Fruit fly (Drosophila melanogaster) whole organism, adult: ENCODE results near the gene lectin-29Ca.

Source experiments
- CG11617 ChIP-seq: fragments of 200-800 bp; sonication (Bioruptor generic); optimal IDR thresholded peaks from 2 replicates; lab custom pipeline; 2017; ENCODE audit warnings: mild to moderate bottlenecking, missing biosample characterization, missing genetic modification reagents, missing genetic modification characterization
- CG12768 ChIP-seq: fragments of 200-800 bp; sonication (Bioruptor generic); optimal IDR thresholded peaks from 2 replicates; lab custom pipeline; 2017; ENCODE audit warnings: missing biosample characterization, missing genetic modification characterization, mild to moderate bottlenecking, moderate library complexity, missing genetic modification reagents
- CG14711 ChIP-seq: fragments of 200-800 bp; sonication (Bioruptor generic); optimal IDR thresholded peaks from 2 replicates; lab custom pipeline; 2018; ENCODE audit warnings: missing biosample characterization, mild to moderate bottlenecking, missing genetic modification characterization, moderate library complexity
- CG1620 ChIP-seq: fragments of 200-800 bp; sonication (Bioruptor generic); optimal IDR thresholded peaks from 2 replicates; lab custom pipeline; 2016; ENCODE audit warnings: missing biosample characterization, missing genetic modification characterization
- CG33017 ChIP-seq: fragments of 200-800 bp; sonication (Bioruptor generic); optimal IDR thresholded peaks from 2 replicates; lab custom pipeline; 2018; ENCODE audit warnings: missing biosample characterization, mild to moderate bottlenecking, missing genetic modification characterization, moderate library complexity
- CG5204 ChIP-seq: fragments of 200-800 bp; sonication (Bioruptor generic); optimal IDR thresholded peaks from 2 replicates; lab custom pipeline; 2016; ENCODE audit warnings: missing biosample characterization, missing genetic modification characterization
- CG7045 ChIP-seq: fragments of 200-800 bp; sonication (Bioruptor generic); optimal IDR thresholded peaks from 2 replicates; lab custom pipeline; 2017; ENCODE audit warnings: missing biosample characterization, mild to moderate bottlenecking, missing genetic modification characterization
- CG7101 ChIP-seq: fragments of 200-800 bp; sonication (Bioruptor generic); optimal IDR thresholded peaks from 2 replicates; lab custom pipeline; 2018; ENCODE audit warnings: missing biosample characterization, mild to moderate bottlenecking, missing genetic modification characterization, moderate library complexity
- Clk ChIP-seq: fragments of 200-800 bp; sonication (Bioruptor generic); optimal IDR thresholded peaks from 2 replicates; lab custom pipeline; 2017; ENCODE audit warnings: missing biosample characterization, missing genetic modification characterization
- Crg-1 ChIP-seq: fragments of 200-800 bp; sonication (Bioruptor generic); optimal IDR thresholded peaks from 2 replicates; lab custom pipeline; 2016; ENCODE audit warnings: missing biosample characterization, missing genetic modification characterization
- Hr96 ChIP-seq: fragments of 200-800 bp; sonication (Bioruptor generic); optimal IDR thresholded peaks from 2 replicates; lab custom pipeline; 2016; ENCODE audit warnings: missing biosample characterization, missing genetic modification characterization
- Mnt ChIP-seq: fragments of 200-800 bp; sonication (Bioruptor generic); optimal IDR thresholded peaks from 2 replicates; lab custom pipeline; 2016; ENCODE audit warnings: missing biosample characterization, mild to moderate bottlenecking, missing genetic modification characterization
- bab1 ChIP-seq: fragments of 200-800 bp; sonication (Bioruptor generic); optimal IDR thresholded peaks from 3 replicates; lab custom pipeline; 2019; ENCODE audit warnings: missing biosample characterization, mild to moderate bottlenecking, missing genetic modification characterization, moderate library complexity
- cic ChIP-seq: fragments of 200-800 bp; sonication (Bioruptor generic); optimal IDR thresholded peaks from 2 replicates; lab custom pipeline; 2017; ENCODE audit warnings: missing biosample characterization, mild to moderate bottlenecking, missing genetic modification characterization, moderate library complexity
- cnc ChIP-seq, 2 experiments: fragments of >200 bp; optimal IDR thresholded peaks; 2 replicates each; lab custom pipeline; 2017
- kay ChIP-seq: fragments of 200-800 bp; sonication (Bioruptor generic); peaks from one replicate; lab custom pipeline; 2016; ENCODE audit warnings: missing biosample characterization, missing genetic modification characterization, borderline replicate concordance
- ovo ChIP-seq: fragments of 200-800 bp; sonication (Bioruptor generic); optimal IDR thresholded peaks from 2 replicates; lab custom pipeline; 2016; ENCODE audit warnings: missing biosample characterization, missing genetic modification characterization
- pad ChIP-seq: fragments of 200-800 bp; sonication (Bioruptor generic); optimal IDR thresholded peaks from 3 replicates; lab custom pipeline; 2017; ENCODE audit warnings: missing biosample characterization, missing genetic modification characterization, mild to moderate bottlenecking, moderate library complexity, missing genetic modification reagents
- tj ChIP-seq: fragments of 200-800 bp; sonication (Bioruptor generic); optimal IDR thresholded peaks from 3 replicates; lab custom pipeline; 2017; ENCODE audit warnings: missing biosample characterization, mild to moderate bottlenecking, missing genetic modification characterization, moderate library complexity
- toe ChIP-seq: fragments of 200-800 bp; sonication (Bioruptor generic); optimal IDR thresholded peaks from 2 replicates; lab custom pipeline; 2016; ENCODE audit warnings: missing biosample characterization, missing genetic modification characterization

Gene lectin-29Ca

dm6 chr2L:8432130-8432529 is 38.0 kb upstream of the lectin-29Ca start:
- TF ChIP-seq CG33017 (tag; lab: Kevin White, UChicago) (no peak), Mnt (GFP tag; lab: Kevin White, UChicago) (no peak), CG1620 (no peak), CG5204 (GFP tag; lab: Kevin White, UChicago) (no peak), Crg-1 (GFP tag; lab: Kevin White, UChicago) (no peak), Clk (GFP tag; lab: Kevin White, UChicago) (no peak), CG7101 (tag; lab: Kevin White, UChicago) (no peak)

DNA sequence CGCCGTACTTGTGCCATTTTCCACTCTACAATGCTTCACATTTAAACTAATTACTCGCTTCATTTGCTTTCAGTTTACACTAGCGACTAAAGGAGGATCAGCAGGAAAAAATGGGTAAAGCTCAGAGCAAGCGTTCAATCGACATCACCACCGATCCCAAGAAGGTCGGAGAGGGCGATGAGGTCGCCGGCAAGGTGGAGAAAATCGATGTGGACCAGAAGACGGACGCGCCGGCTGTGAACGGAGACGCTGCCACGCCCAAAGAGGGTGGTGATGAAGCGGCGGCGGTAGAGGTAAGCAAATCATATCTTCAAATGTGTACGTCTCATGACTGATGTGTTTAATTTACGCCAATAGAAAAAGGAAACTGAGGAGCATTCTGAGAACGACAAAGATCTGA is 32.7 kb upstream of the lectin-29Ca start:
- TF ChIP-seq tj (GFP tag; lab: Kevin White, UChicago) (no peak), CG11617 (no peak), CG7045 (no peak), cnc (optimal IDR thresholded peaks at IDR 0.05; lab: Kevin White, UChicago) (no peak), pad (GFP tag; lab: Kevin White, UChicago) (no peak), Mnt (GFP tag; lab: Kevin White, UChicago) (no peak), CG33017 (tag; lab: Kevin White, UChicago) (no peak), kay (GFP tag; lab: Kevin White, UChicago) (no peak), Clk (GFP tag; lab: Kevin White, UChicago) (no peak), CG7101 (tag; lab: Kevin White, UChicago) (no peak), ovo (no peak), CG14711 (tag; lab: Kevin White, UChicago) (no peak), bab1 (GFP tag; lab: Kevin White, UChicago) (no peak), toe (GFP tag; lab: Kevin White, UChicago) (no peak), CG12768 (no peak), CG1620 (no peak), Hr96 (GFP tag; lab: Kevin White, UChicago) (no peak), Crg-1 (GFP tag; lab: Kevin White, UChicago) (no peak), CG5204 (GFP tag; lab: Kevin White, UChicago) (no peak), cic (no peak)

DNA sequence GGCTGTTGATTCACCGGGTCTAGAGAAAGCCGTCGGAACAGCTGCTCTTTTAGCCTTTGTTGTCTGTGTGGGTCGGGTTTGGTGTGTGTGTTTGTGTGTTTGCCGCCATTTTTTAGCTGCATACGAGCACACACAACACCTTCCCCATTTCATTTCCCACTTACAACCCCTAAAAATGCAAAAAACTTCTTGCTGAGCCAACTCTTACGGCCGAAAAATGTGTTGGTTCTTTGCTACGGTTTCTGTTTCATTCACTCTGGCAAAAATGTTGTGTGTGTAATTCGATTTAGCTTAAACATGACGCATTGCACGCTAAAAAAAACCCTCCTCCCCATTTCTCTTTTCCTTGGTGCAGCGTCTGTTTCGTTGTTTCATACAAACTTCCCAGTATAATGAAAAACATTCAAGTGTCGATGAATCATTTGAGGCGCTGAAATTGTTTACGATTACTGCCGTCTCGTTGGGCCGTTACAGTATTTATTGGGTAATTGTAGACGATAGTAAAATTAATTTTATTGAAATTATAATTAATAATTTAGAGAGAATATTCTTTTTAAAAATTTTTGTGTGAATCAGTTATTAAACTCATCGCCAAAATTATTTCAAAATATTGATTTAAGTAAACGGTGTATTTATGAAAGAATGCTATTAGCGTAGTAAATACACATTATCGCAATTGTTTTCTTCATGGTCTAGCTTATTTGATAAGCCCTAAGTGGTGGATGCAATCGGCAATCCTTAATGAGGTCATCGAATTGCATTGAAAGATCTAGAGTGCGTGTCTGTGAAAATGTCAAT is 32.1 kb upstream of the lectin-29Ca start:
- peak; percentile 5 for TF ChIP-seq CG14711 (tag; lab: Kevin White, UChicago)
- peak; percentile 92 for TF ChIP-seq kay (GFP tag; lab: Kevin White, UChicago)
- no peak for TF ChIP-seq CG11617
- peak; percentile 42 for TF ChIP-seq CG33017 (tag; lab: Kevin White, UChicago)
- TF ChIP-seq Hr96 (GFP tag; lab: Kevin White, UChicago), result no peak
- no peak for TF ChIP-seq Crg-1 (GFP tag; lab: Kevin White, UChicago)
- TF ChIP-seq ovo, result no peak
- TF ChIP-seq bab1 (GFP tag; lab: Kevin White, UChicago), result peak; percentile 30
- TF ChIP-seq CG1620, result no peak
- peak; percentile 67 for TF ChIP-seq tj (GFP tag; lab: Kevin White, UChicago)
- TF ChIP-seq pad (GFP tag; lab: Kevin White, UChicago), result no peak

- TF ChIP-seq ovo (no peak), Crg-1 (GFP tag; lab: Kevin White, UChicago) (no peak), CG7045 (no peak), pad (GFP tag; lab: Kevin White, UChicago) (no peak), Mnt (GFP tag; lab: Kevin White, UChicago) (no peak), CG14711 (tag; lab: Kevin White, UChicago) (no peak), kay (GFP tag; lab: Kevin White, UChicago) (peak; percentile 36), CG12768 (no peak), tj (GFP tag; lab: Kevin White, UChicago) (peak; percentile 77), bab1 (GFP tag; lab: Kevin White, UChicago) (no peak)
Observed at dm6 chr2L:8425212-8425611, 31.1 kb upstream of the lectin-29Ca start.

DNA sequence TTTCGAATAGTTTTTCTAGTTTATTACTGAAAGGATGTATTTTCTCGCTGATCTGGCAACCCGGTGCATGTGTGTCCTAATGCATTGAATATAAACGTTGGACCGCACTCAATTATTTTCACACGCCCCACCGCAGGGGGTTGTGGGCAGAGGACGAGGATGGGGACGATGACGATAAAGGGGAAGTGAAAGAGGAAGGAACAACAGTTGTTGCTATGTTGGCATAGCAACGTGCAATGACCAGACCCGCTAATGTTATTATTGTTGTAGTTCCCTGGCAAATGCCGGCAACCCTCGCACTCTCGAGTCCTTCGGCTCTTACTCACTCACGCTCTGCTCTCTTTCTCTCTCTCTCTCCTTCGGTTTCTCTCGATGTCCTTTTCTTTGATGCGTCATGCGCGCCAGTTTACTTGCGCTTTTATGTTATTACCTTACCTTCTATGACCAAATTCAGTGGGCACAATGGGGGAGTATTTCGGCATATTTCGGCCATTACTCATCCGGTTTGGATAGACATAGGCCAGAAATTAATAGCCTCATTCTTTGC is 30.7 kb upstream of the lectin-29Ca start:
- no peak for TF ChIP-seq CG1620
- TF ChIP-seq Mnt (GFP tag; lab: Kevin White, UChicago), result no peak
- no peak for TF ChIP-seq CG7101 (tag; lab: Kevin White, UChicago)

- no peak for TF ChIP-seq CG1620
- TF ChIP-seq CG7101 (tag; lab: Kevin White, UChicago), result no peak
- no peak for TF ChIP-seq CG5204 (GFP tag; lab: Kevin White, UChicago)
- TF ChIP-seq CG14711 (tag; lab: Kevin White, UChicago), result no peak
- TF ChIP-seq bab1 (GFP tag; lab: Kevin White, UChicago), result no peak
- TF ChIP-seq cic, result no peak
- TF ChIP-seq tj (GFP tag; lab: Kevin White, UChicago), result no peak
- TF ChIP-seq CG33017 (tag; lab: Kevin White, UChicago), result no peak
- no peak for TF ChIP-seq CG7045
- TF ChIP-seq CG12768, result no peak
- TF ChIP-seq ovo, result no peak
- TF ChIP-seq Mnt (GFP tag; lab: Kevin White, UChicago), result no peak
- TF ChIP-seq kay (GFP tag; lab: Kevin White, UChicago), result no peak
- no peak for TF ChIP-seq pad (GFP tag; lab: Kevin White, UChicago)
- TF ChIP-seq cnc (optimal IDR thresholded peaks at IDR 0.05; lab: Kevin White, UChicago), result no peak
Observed at dm6 chr2L:8424090-8424470, 30.0 kb upstream of the lectin-29Ca start.
